Worm (Caenorhabditis elegans) whole organism, L2 larva: ENCODE results near the gene C06E7.88.

ENCODE experiments used
- alr-1 ChIP-seq: fragments of 150-350 bp; optimal IDR thresholded peaks from 2 replicates; lab custom pipeline; 2014; ENCODE audit warnings: missing biosample characterization, missing genetic modification characterization
- lsy-2 ChIP-seq, 2 experiments: fragments of 150-350 bp in 1 of 2; sonication (generic microtip) in 1 of 2; optimal IDR thresholded peaks; 2 replicates each; lab custom pipeline; 2014 to 2017; ENCODE audit warnings: missing biosample characterization in 2 of 2, missing genetic modification characterization in 2 of 2
- mab-5 ChIP-seq: fragments of 150-350 bp; optimal IDR thresholded peaks from 2 replicates; lab custom pipeline; 2014; ENCODE audit warnings: missing biosample characterization, missing genetic modification characterization
- nhr-237 ChIP-seq: fragments of 150-350 bp; optimal IDR thresholded peaks from 2 replicates; lab custom pipeline; 2014; ENCODE audit warnings: missing biosample characterization, missing genetic modification characterization
- nhr-25 ChIP-seq: fragments of 150-350 bp; sonication (generic microtip); optimal IDR thresholded peaks from 3 replicates; lab custom pipeline; 2014; ENCODE audit warnings: missing biosample characterization, missing genetic modification characterization
- sma-9 ChIP-seq, 2 experiments: fragments of 150-350 bp in 1 of 2; sonication (generic microtip) in 1 of 2; optimal IDR thresholded peaks; 2 replicates each; lab custom pipeline; 2014 to 2016; ENCODE audit warnings: missing genetic modification characterization in 2 of 2, mild to moderate bottlenecking in 1 of 2, missing biosample characterization in 1 of 2, missing compliant biosample characterization in 1 of 2, missing genetic modification reagents in 1 of 2, moderate library complexity in 1 of 2
- zag-1 ChIP-seq: fragments of 150-350 bp; optimal IDR thresholded peaks from 2 replicates; lab custom pipeline; 2014; ENCODE audit warnings: missing biosample characterization, missing genetic modification characterization

- TF ChIP-seq alr-1 (tag; lab: Kevin White, UChicago) (no peak), nhr-25 (no peak), lsy-2 (tag; optimal IDR thresholded peaks at IDR 0.05; lab: Kevin White, UChicago) (no peak), sma-9 (GFP tag; optimal IDR thresholded peaks at IDR 0.05; lab: Kevin White, UChicago) (no peak), sma-9 (tag; optimal IDR thresholded peaks at IDR 0.05; lab: Kevin White, UChicago) (no peak), nhr-237 (no peak), zag-1 (tag; lab: Kevin White, UChicago) (no peak), mab-5 (tag; lab: Kevin White, UChicago) (no peak)
These were observed 24.2 kb downstream of the C06E7.88 start for ce11 chrIV:5842905-5843304.
